Worm (Caenorhabditis elegans) whole organism, mixed stage, embryonic: Measurements from ENCODE around the gene try-3.

Source experiments
- M03D4.4 ChIP-seq: sonication (generic microtip); optimal IDR thresholded peaks from 2 replicates; lab custom pipeline; 2017; ENCODE audit warnings: mild to moderate bottlenecking, missing genetic modification characterization, missing compliant biosample characterization
- bed-3 ChIP-seq: fragments of 200-800 bp; sonication (Bioruptor generic); optimal IDR thresholded peaks from 3 replicates; lab custom pipeline; 2018; ENCODE audit warnings: mild to moderate bottlenecking, missing genetic modification characterization, moderate library complexity, missing compliant biosample characterization
- blmp-1 ChIP-seq: fragments of 150-350 bp; optimal IDR thresholded peaks from 2 replicates; lab custom pipeline; 2014; ENCODE audit warnings: missing biosample characterization, missing genetic modification characterization
- ceh-39 ChIP-seq: fragments of 150-350 bp; optimal IDR thresholded peaks from 2 replicates; lab custom pipeline; 2014; ENCODE audit warnings: missing biosample characterization, missing genetic modification characterization
- ceh-43 ChIP-seq: fragments of 200-800 bp; sonication (Bioruptor generic); optimal IDR thresholded peaks from 2 replicates; lab custom pipeline; 2018; ENCODE audit warnings: mild to moderate bottlenecking, missing genetic modification characterization, moderate library complexity, missing compliant biosample characterization
- ceh-83 ChIP-seq: fragments of 200-800 bp; sonication (Bioruptor generic); optimal IDR thresholded peaks from 2 replicates; lab custom pipeline; 2018; ENCODE audit warnings: mild to moderate bottlenecking, missing genetic modification characterization, missing compliant biosample characterization
- cnd-1 ChIP-seq: fragments of 200-800 bp; sonication (Bioruptor generic); optimal IDR thresholded peaks from 2 replicates; lab custom pipeline; 2018; ENCODE audit warnings: mild to moderate bottlenecking, missing genetic modification characterization, missing compliant biosample characterization
- drap-1 ChIP-seq: fragments of 200-800 bp; sonication (Bioruptor generic); optimal IDR thresholded peaks from 3 replicates; lab custom pipeline; 2018; ENCODE audit warnings: mild to moderate bottlenecking, missing genetic modification characterization, missing compliant biosample characterization
- elt-1 ChIP-seq: sonication (generic microtip); optimal IDR thresholded peaks from 2 replicates; lab custom pipeline; 2017; ENCODE audit warnings: missing genetic modification characterization, mild to moderate bottlenecking, missing compliant biosample characterization, antibody characterized with exemption, moderate library complexity, borderline replicate concordance; ENCODE audit not compliant: insufficient read depth
- flh-1 ChIP-seq: fragments of 200-800 bp; sonication (Bioruptor generic); optimal IDR thresholded peaks from 2 replicates; lab custom pipeline; 2018; ENCODE audit warnings: mild to moderate bottlenecking, missing genetic modification characterization, moderate library complexity, missing compliant biosample characterization
- ham-2 ChIP-seq: fragments of 200-800 bp; sonication (Bioruptor generic); optimal IDR thresholded peaks from 2 replicates; lab custom pipeline; 2018; ENCODE audit warnings: mild to moderate bottlenecking, missing genetic modification characterization, missing compliant biosample characterization
- hlh-1 ChIP-seq: fragments of 150-350 bp; optimal IDR thresholded peaks from 2 replicates; lab custom pipeline; 2014; ENCODE audit warnings: missing biosample characterization, missing genetic modification reagents, missing genetic modification characterization
- lin-13 ChIP-seq: fragments of 150-350 bp; optimal IDR thresholded peaks from 2 replicates; lab custom pipeline; 2014; ENCODE audit warnings: missing biosample characterization, missing genetic modification characterization
- lin-32 ChIP-seq: fragments of 200-800 bp; sonication (Bioruptor generic); optimal IDR thresholded peaks from 2 replicates; lab custom pipeline; 2018; ENCODE audit warnings: mild to moderate bottlenecking, missing genetic modification characterization, missing compliant biosample characterization
- lsy-2 ChIP-seq: fragments of 150-350 bp; optimal IDR thresholded peaks from 2 replicates; lab custom pipeline; 2014; ENCODE audit warnings: missing biosample characterization, missing genetic modification characterization
- mab-5 ChIP-seq: fragments of 150-350 bp; optimal IDR thresholded peaks from 2 replicates; lab custom pipeline; 2014; ENCODE audit warnings: missing biosample characterization, missing genetic modification characterization
- mep-1 ChIP-seq: fragments of 150-350 bp; optimal IDR thresholded peaks from 2 replicates; lab custom pipeline; 2017; ENCODE audit warnings: missing biosample characterization, missing genetic modification reagents, missing genetic modification characterization, inconsistent platforms
- mls-2 ChIP-seq: sonication (generic microtip); optimal IDR thresholded peaks from 2 replicates; lab custom pipeline; 2016; ENCODE audit warnings: mild to moderate bottlenecking, missing genetic modification characterization, moderate library complexity, missing compliant biosample characterization
- nhr-12 ChIP-seq: fragments of 150-350 bp; optimal IDR thresholded peaks from 2 replicates; lab custom pipeline; 2014; ENCODE audit warnings: missing biosample characterization, missing genetic modification characterization
- nhr-2 ChIP-seq: fragments of 150-350 bp; optimal IDR thresholded peaks from 2 replicates; lab custom pipeline; 2014; ENCODE audit warnings: missing biosample characterization, missing genetic modification characterization
- nhr-237 ChIP-seq: fragments of 150-350 bp; optimal IDR thresholded peaks from 2 replicates; lab custom pipeline; 2014; ENCODE audit warnings: missing biosample characterization, missing genetic modification characterization
- nhr-28 ChIP-seq: fragments of 150-350 bp; optimal IDR thresholded peaks from 2 replicates; lab custom pipeline; 2014; ENCODE audit warnings: missing biosample characterization, missing genetic modification characterization
- nhr-76 ChIP-seq: sonication (generic microtip); optimal IDR thresholded peaks from 2 replicates; lab custom pipeline; 2017; ENCODE audit warnings: missing biosample characterization, missing genetic modification characterization
- pha-4 ChIP-seq: fragments of 150-350 bp; optimal IDR thresholded peaks from 2 replicates; lab custom pipeline; 2018; ENCODE audit warnings: missing biosample characterization, missing genetic modification reagents, missing genetic modification characterization
- sem-2 ChIP-seq: fragments of 200-800 bp; sonication (Bioruptor generic); optimal IDR thresholded peaks from 2 replicates; lab custom pipeline; 2018; ENCODE audit warnings: mild to moderate bottlenecking, missing genetic modification characterization, missing compliant biosample characterization
- sptf-1 ChIP-seq: sonication (generic microtip); optimal IDR thresholded peaks from 2 replicates; lab custom pipeline; 2017; ENCODE audit warnings: mild to moderate bottlenecking, missing genetic modification characterization, moderate library complexity, missing compliant biosample characterization
- tbx-8 ChIP-seq: fragments of 200-800 bp; sonication (Bioruptor generic); optimal IDR thresholded peaks from 2 replicates; lab custom pipeline; 2018; ENCODE audit warnings: mild to moderate bottlenecking, missing genetic modification characterization, moderate library complexity, missing compliant biosample characterization
- unc-120 ChIP-seq: sonication (generic microtip); optimal IDR thresholded peaks from 2 replicates; lab custom pipeline; 2017; ENCODE audit warnings: missing genetic modification characterization, missing compliant biosample characterization; ENCODE audit not compliant: poor library complexity, severe bottlenecking
- unc-39 ChIP-seq: fragments of 150-350 bp; optimal IDR thresholded peaks from 2 replicates; lab custom pipeline; 2014; ENCODE audit warnings: missing biosample characterization, missing genetic modification characterization
- unc-62 ChIP-seq: fragments of 150-350 bp; optimal IDR thresholded peaks from 2 replicates; lab custom pipeline; 2014; ENCODE audit warnings: missing biosample characterization, missing genetic modification reagents, missing genetic modification characterization
- zip-8 ChIP-seq: fragments of 150-350 bp; optimal IDR thresholded peaks from 2 replicates; lab custom pipeline; 2014; ENCODE audit warnings: missing biosample characterization, missing genetic modification characterization
- ztf-11 ChIP-seq: fragments of 150-350 bp; optimal IDR thresholded peaks from 2 replicates; lab custom pipeline; 2014; ENCODE audit warnings: missing biosample characterization, missing genetic modification characterization

The try-3 gene

DNA sequence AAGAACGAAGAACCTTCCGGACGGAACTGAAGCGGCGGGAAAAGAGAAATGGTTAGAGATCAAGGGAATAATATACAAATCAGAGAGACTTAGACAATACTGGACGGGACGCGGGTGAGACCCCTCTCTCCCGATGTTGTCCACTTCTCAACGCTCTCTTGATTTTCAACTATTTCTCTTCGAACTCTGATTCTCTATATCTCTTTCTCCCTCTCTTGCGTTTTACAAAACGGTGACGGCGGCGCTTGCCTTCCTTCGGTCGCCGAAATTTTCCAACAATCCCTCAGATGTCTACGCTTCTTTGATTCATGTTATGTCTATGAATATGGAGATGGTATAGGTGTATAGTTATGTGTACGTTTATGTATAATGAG is 19.8 kb downstream of the try-3 start:
- no peak for TF ChIP-seq sem-2
- TF ChIP-seq unc-62 (GFP tag; lab: Kevin White, UChicago) = peak; percentile 57
- no peak for TF ChIP-seq M03D4.4 (tag; lab: Kevin White, UChicago)
- peak; percentile 25 for TF ChIP-seq ceh-83 (GFP tag; lab: Kevin White, UChicago)
- peak; percentile 45 for TF ChIP-seq nhr-237
- TF ChIP-seq sptf-1 (tag; lab: Kevin White, UChicago) = peak; percentile 43
- no peak for TF ChIP-seq zip-8 (tag; lab: Kevin White, UChicago)
- no peak for TF ChIP-seq ceh-43 (GFP tag; lab: Kevin White, UChicago)
- TF ChIP-seq pha-4 = peak; percentile 75
- TF ChIP-seq flh-1 (GFP tag; lab: Kevin White, UChicago) = no peak
- TF ChIP-seq mls-2 = peak; percentile 44
- TF ChIP-seq mab-5 (tag; lab: Kevin White, UChicago) = no peak
- TF ChIP-seq ham-2 (GFP tag; lab: Kevin White, UChicago) = peak; percentile 62
- no peak for TF ChIP-seq lsy-2 (tag; lab: Kevin White, UChicago)
- TF ChIP-seq bed-3 (GFP tag; lab: Kevin White, UChicago) = no peak
- TF ChIP-seq ztf-11 (tag; lab: Kevin White, UChicago) = no peak
- TF ChIP-seq drap-1 (GFP tag; lab: Kevin White, UChicago) = peak; percentile 6
- no peak for TF ChIP-seq nhr-2 (tag; lab: Kevin White, UChicago)
- TF ChIP-seq unc-120 (tag; lab: Kevin White, UChicago) = peak; percentile 44
- TF ChIP-seq nhr-76 (tag; lab: Kevin White, UChicago) = no peak
- peak; percentile 34 for TF ChIP-seq cnd-1 (tag; lab: Kevin White, UChicago)
- no peak for TF ChIP-seq nhr-12 (tag; lab: Kevin White, UChicago)
- no peak for TF ChIP-seq ceh-39 (tag; lab: Kevin White, UChicago)
- TF ChIP-seq elt-1 (tag; lab: Kevin White, UChicago) = no peak
- TF ChIP-seq hlh-1 = peak; percentile 27
- peak; percentile 24 for TF ChIP-seq mep-1 (tag; lab: Kevin White, UChicago)
- no peak for TF ChIP-seq lin-13 (tag; lab: Kevin White, UChicago)

DNA sequence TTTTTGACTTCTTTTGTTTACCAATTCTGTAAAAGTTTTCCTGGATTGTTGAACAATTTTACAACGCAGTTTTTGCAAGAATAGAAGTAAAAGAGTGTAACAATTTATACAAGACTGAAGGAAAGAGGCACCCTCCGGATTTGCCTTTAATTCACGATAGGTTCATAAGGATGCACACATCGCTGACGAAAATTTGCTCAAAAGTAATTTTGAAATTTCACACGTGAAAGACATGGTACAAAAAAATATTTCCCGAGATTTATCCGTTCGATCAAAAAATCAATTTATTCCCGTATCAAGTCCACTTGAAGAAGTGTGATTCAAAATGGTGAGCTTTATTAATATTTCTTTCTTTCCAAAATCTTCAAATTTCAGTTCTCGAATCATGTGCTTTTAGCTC is 21.0 kb downstream of the try-3 start, which contains the start of gene C43G2.3:
Gene C43G2.3, plus strand, starts transcription at position 301 of the 400 bp plus-strand sequence.
- TF ChIP-seq lin-13 (tag; lab: Kevin White, UChicago) = no peak
- no peak for TF ChIP-seq hlh-1
- no peak for TF ChIP-seq ham-2 (GFP tag; lab: Kevin White, UChicago)
- no peak for TF ChIP-seq pha-4
- TF ChIP-seq blmp-1 (tag; lab: Kevin White, UChicago) = no peak
- TF ChIP-seq lin-32 (GFP tag; lab: Kevin White, UChicago) = no peak
- TF ChIP-seq zip-8 (tag; lab: Kevin White, UChicago) = no peak
- TF ChIP-seq ceh-39 (tag; lab: Kevin White, UChicago) = no peak
- no peak for TF ChIP-seq mep-1 (tag; lab: Kevin White, UChicago)

DNA sequence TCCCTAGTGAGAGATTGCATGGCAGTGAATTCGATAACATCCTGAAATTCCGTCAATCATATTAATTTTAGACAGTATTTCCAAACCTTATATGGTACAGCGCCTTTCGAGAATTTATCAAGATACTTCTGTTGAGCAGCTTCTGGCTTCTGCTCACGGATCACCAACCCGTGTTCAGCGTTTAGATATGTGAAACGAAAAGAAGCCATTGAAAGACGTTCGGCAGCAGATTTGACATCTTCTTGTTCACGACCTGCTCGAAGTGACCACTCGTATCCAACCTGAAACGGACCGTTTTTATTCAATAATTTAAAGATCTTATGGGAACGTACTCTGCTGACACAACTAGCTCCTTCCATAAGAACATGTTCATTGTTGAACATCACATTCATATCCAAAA is 24.7 kb downstream of the try-3 start:
- TF ChIP-seq mep-1 (tag; lab: Kevin White, UChicago) (no peak), tbx-8 (GFP tag; lab: Kevin White, UChicago) (no peak), unc-120 (tag; lab: Kevin White, UChicago) (no peak), elt-1 (tag; lab: Kevin White, UChicago) (no peak), nhr-2 (tag; lab: Kevin White, UChicago) (no peak), lin-13 (tag; lab: Kevin White, UChicago) (no peak), bed-3 (GFP tag; lab: Kevin White, UChicago) (no peak), M03D4.4 (tag; lab: Kevin White, UChicago) (no peak), blmp-1 (tag; lab: Kevin White, UChicago) (no peak), zip-8 (tag; lab: Kevin White, UChicago) (no peak), lin-32 (GFP tag; lab: Kevin White, UChicago) (no peak), cnd-1 (tag; lab: Kevin White, UChicago) (no peak), unc-39 (tag; lab: Kevin White, UChicago) (no peak), nhr-76 (tag; lab: Kevin White, UChicago) (no peak), nhr-28 (no peak), nhr-237 (no peak), lsy-2 (tag; lab: Kevin White, UChicago) (no peak)

DNA sequence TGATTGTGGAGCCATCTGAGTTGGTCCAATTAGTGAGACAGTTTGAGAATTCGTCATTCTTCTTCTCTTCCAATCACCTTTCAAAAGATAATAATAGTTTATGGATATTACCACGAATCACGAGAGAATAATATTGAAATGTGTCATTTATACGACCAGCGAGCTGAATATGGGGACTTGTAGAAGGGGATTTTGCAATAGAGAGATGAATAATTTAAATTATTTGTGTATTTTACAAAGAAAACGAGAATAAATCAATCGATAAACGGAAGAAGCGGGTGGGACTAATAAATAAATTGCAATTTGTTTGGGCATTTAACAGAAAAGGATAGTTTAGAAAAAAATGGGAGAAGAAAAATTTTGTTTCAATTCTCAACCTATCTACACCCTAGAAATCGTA is 25.6 kb downstream of the try-3 start, which contains the start of gene odr-8:
Gene odr-8, minus strand, starts transcription at position 101 of the 400 bp plus-strand sequence.
- TF ChIP-seq mep-1 (tag; lab: Kevin White, UChicago) (no peak), pha-4 (no peak), nhr-76 (tag; lab: Kevin White, UChicago) (no peak), lin-32 (GFP tag; lab: Kevin White, UChicago) (no peak), nhr-237 (no peak), M03D4.4 (tag; lab: Kevin White, UChicago) (no peak), sptf-1 (tag; lab: Kevin White, UChicago) (no peak), zip-8 (tag; lab: Kevin White, UChicago) (no peak), flh-1 (GFP tag; lab: Kevin White, UChicago) (no peak)
